Fruit fly (Drosophila melanogaster) whole organism, embryonic: ENCODE data around the gene CG32236.

Source experiments
- Atf3 ChIP-seq: fragments of 200-800 bp; sonication (Bioruptor generic); optimal IDR thresholded peaks from 3 replicates; lab custom pipeline; 2016; ENCODE audit warnings: missing biosample characterization, missing genetic modification characterization
- Bteb2 ChIP-seq: fragments of 200-800 bp; sonication (Bioruptor generic); optimal IDR thresholded peaks from 2 replicates; lab custom pipeline; 2016; ENCODE audit warnings: missing biosample characterization, missing genetic modification characterization
- CG10654 ChIP-seq: fragments of 200-800 bp; sonication (Bioruptor generic); optimal IDR thresholded peaks from 2 replicates; lab custom pipeline; 2016; ENCODE audit warnings: missing biosample characterization, missing genetic modification characterization
- CG11093 ChIP-seq: fragments of 200-800 bp; sonication (Bioruptor generic); IDR thresholded peaks from 3 replicates; pipeline ENCODE4 v1.3.6; 2022; ENCODE audit warnings: missing biosample characterization, missing genetic modification characterization
- CG11247 ChIP-seq: fragments of 200-800 bp; sonication (Bioruptor generic); IDR thresholded peaks from 2 replicates; pipeline ENCODE4 v1.3.6; 2022; ENCODE audit warnings: missing biosample characterization, missing genetic modification characterization
- CG11560 ChIP-seq: fragments of 200-800 bp; sonication (Bioruptor generic); IDR thresholded peaks from 3 replicates; pipeline ENCODE4 v1.3.6; 2022; ENCODE audit warnings: missing biosample characterization, missing genetic modification characterization
- CG12299 ChIP-seq: fragments of 200-800 bp; sonication (Bioruptor generic); optimal IDR thresholded peaks from 2 replicates; lab custom pipeline; 2018; ENCODE audit warnings: missing biosample characterization, mild to moderate bottlenecking, missing genetic modification characterization
- CG12942 ChIP-seq: fragments of 200-800 bp; sonication (Bioruptor generic); optimal IDR thresholded peaks from 3 replicates; lab custom pipeline; 2016; ENCODE audit warnings: missing biosample characterization, missing genetic modification characterization
- CG13287 ChIP-seq: fragments of 200-800 bp; sonication (Bioruptor generic); IDR thresholded peaks from 2 replicates; pipeline ENCODE4 v1.3.6; 2022; ENCODE audit warnings: missing biosample characterization, missing genetic modification characterization; ENCODE audit not compliant: partially characterized antibody
- CG14710 ChIP-seq: fragments of 200-800 bp; sonication (Bioruptor generic); optimal IDR thresholded peaks from 3 replicates; lab custom pipeline; 2019; ENCODE audit warnings: missing biosample characterization, mild to moderate bottlenecking, missing genetic modification characterization, moderate library complexity
- CG15073 ChIP-seq: fragments of 200-800 bp; sonication (Bioruptor generic); optimal IDR thresholded peaks from 2 replicates; lab custom pipeline; 2016; ENCODE audit warnings: missing biosample characterization, missing genetic modification characterization
- CG16779 ChIP-seq: fragments of 200-800 bp; sonication (Bioruptor generic); IDR thresholded peaks from 2 replicates; pipeline ENCODE4 v1.3.6; 2022; ENCODE audit warnings: missing biosample characterization, missing genetic modification characterization
- CG16863 ChIP-seq: fragments of 200-800 bp; sonication (Bioruptor generic); optimal IDR thresholded peaks from 3 replicates; lab custom pipeline; 2016; ENCODE audit warnings: missing biosample characterization, missing genetic modification characterization
- CG2712 ChIP-seq: fragments of 200-800 bp; optimal IDR thresholded peaks from 3 replicates; lab custom pipeline; 2019; ENCODE audit warnings: missing biosample characterization, mild to moderate bottlenecking, missing genetic modification characterization, moderate library complexity
- CG3995 ChIP-seq: fragments of 200-800 bp; sonication (Bioruptor generic); optimal IDR thresholded peaks from 3 replicates; lab custom pipeline; 2016; ENCODE audit warnings: missing biosample characterization, missing genetic modification characterization
- CG4424 ChIP-seq: fragments of 200-800 bp; sonication (Bioruptor generic); optimal IDR thresholded peaks from 3 replicates; lab custom pipeline; 2016; ENCODE audit warnings: missing biosample characterization, missing genetic modification characterization
- CG7839 ChIP-seq: fragments of 200-800 bp; sonication (Bioruptor generic); optimal IDR thresholded peaks from 3 replicates; lab custom pipeline; 2018; ENCODE audit warnings: missing biosample characterization, mild to moderate bottlenecking, missing genetic modification characterization, moderate library complexity
- CG9797 ChIP-seq: fragments of 200-800 bp; sonication (Bioruptor generic); optimal IDR thresholded peaks from 3 replicates; lab custom pipeline; 2018; ENCODE audit warnings: missing biosample characterization, mild to moderate bottlenecking, missing genetic modification characterization
- CG9932 ChIP-seq: fragments of 200-800 bp; sonication (Bioruptor generic); IDR thresholded peaks from 2 replicates; pipeline ENCODE4 v1.3.6; 2022; ENCODE audit warnings: missing biosample characterization, missing genetic modification characterization
- Dp ChIP-seq: fragments of 200-800 bp; sonication (Bioruptor generic); optimal IDR thresholded peaks from 2 replicates; lab custom pipeline; 2018; ENCODE audit warnings: missing biosample characterization, mild to moderate bottlenecking, missing genetic modification characterization, moderate library complexity
- HmgD ChIP-seq: fragments of 200-800 bp; sonication (Bioruptor generic); optimal IDR thresholded peaks from 3 replicates; lab custom pipeline; 2016; ENCODE audit warnings: missing biosample characterization, missing genetic modification characterization
- Hr51 ChIP-seq, 2 experiments: fragments of 200-800 bp; sonication (Bioruptor generic); optimal IDR thresholded peaks; 2 replicates in 1 of 2; 3 replicates in 1 of 2; lab custom pipeline; 2016 to 2018; ENCODE audit warnings: missing biosample characterization in 2 of 2, missing genetic modification characterization in 2 of 2, mild to moderate bottlenecking in 1 of 2, moderate library complexity in 1 of 2
- Opbp ChIP-seq: fragments of 200-800 bp; sonication (Bioruptor generic); IDR thresholded peaks from 3 replicates; pipeline ENCODE4 v1.3.6; 2022; ENCODE audit warnings: missing biosample characterization, missing genetic modification characterization; ENCODE audit not compliant: partially characterized antibody
- Six4 ChIP-seq: fragments of 200-800 bp; sonication (Bioruptor generic); optimal IDR thresholded peaks from 2 replicates; lab custom pipeline; 2016; ENCODE audit warnings: missing biosample characterization, missing genetic modification characterization
- Stat92E ChIP-seq, 3 experiments: fragments of >200 bp in 2 of 3; fragments of 200-800 bp in 1 of 3; sonication (Bioruptor generic) in 1 of 3; optimal IDR thresholded peaks; 2 replicates each; lab custom pipeline; 2017 to 2019; ENCODE audit warnings: missing biosample characterization in 3 of 3, missing genetic modification characterization in 3 of 3, mild to moderate bottlenecking in 1 of 3, moderate library complexity in 1 of 3
- dmrt11E ChIP-seq: fragments of 200-800 bp; sonication (Bioruptor generic); optimal IDR thresholded peaks from 3 replicates; lab custom pipeline; 2018; ENCODE audit warnings: missing biosample characterization, mild to moderate bottlenecking, missing genetic modification characterization, moderate library complexity
- fd96Cb ChIP-seq: fragments of 200-800 bp; sonication (Bioruptor generic); optimal IDR thresholded peaks from 2 replicates; lab custom pipeline; 2018; ENCODE audit warnings: missing biosample characterization, mild to moderate bottlenecking, missing genetic modification characterization, moderate library complexity
- fru ChIP-seq: fragments of >200 bp; optimal IDR thresholded peaks from 2 replicates; lab custom pipeline; 2017
- gfzf ChIP-seq: fragments of 200-800 bp; sonication (Bioruptor generic); optimal IDR thresholded peaks from 2 replicates; lab custom pipeline; 2016; ENCODE audit warnings: missing biosample characterization, mild to moderate bottlenecking, missing genetic modification characterization, moderate library complexity
- inv ChIP-seq: fragments of 200-800 bp; sonication (Bioruptor generic); IDR thresholded peaks from 2 replicates; pipeline ENCODE4 v1.3.6; 2022; ENCODE audit warnings: missing biosample characterization, missing genetic modification characterization; ENCODE audit not compliant: partially characterized antibody
- pita ChIP-seq: fragments of 200-800 bp; sonication (Bioruptor generic); optimal IDR thresholded peaks from 2 replicates; lab custom pipeline; 2017; ENCODE audit warnings: missing biosample characterization, mild to moderate bottlenecking, missing genetic modification characterization
- sqz ChIP-seq: fragments of 200-800 bp; sonication (Bioruptor generic); optimal IDR thresholded peaks from 3 replicates; lab custom pipeline; 2018; ENCODE audit warnings: missing biosample characterization, mild to moderate bottlenecking, missing genetic modification characterization
- tin ChIP-seq: fragments of 200-800 bp; sonication (Bioruptor generic); optimal IDR thresholded peaks from 3 replicates; lab custom pipeline; 2016; ENCODE audit warnings: missing biosample characterization, missing genetic modification characterization
- trem ChIP-seq: fragments of 200-800 bp; optimal IDR thresholded peaks from 3 replicates; lab custom pipeline; 2019; ENCODE audit warnings: missing biosample characterization, mild to moderate bottlenecking, missing genetic modification characterization, moderate library complexity
- vnd ChIP-seq: fragments of 200-800 bp; sonication (Bioruptor generic); IDR thresholded peaks from 3 replicates; pipeline ENCODE4 v1.3.6; 2022; ENCODE audit warnings: missing biosample characterization, missing genetic modification characterization; ENCODE audit not compliant: partially characterized antibody
- wor ChIP-seq: fragments of 200-800 bp; sonication (Bioruptor generic); IDR thresholded peaks from 2 replicates; pipeline ENCODE4 v1.3.6; 2022; ENCODE audit warnings: missing biosample characterization, missing genetic modification characterization

CG32236 gene

DNA sequence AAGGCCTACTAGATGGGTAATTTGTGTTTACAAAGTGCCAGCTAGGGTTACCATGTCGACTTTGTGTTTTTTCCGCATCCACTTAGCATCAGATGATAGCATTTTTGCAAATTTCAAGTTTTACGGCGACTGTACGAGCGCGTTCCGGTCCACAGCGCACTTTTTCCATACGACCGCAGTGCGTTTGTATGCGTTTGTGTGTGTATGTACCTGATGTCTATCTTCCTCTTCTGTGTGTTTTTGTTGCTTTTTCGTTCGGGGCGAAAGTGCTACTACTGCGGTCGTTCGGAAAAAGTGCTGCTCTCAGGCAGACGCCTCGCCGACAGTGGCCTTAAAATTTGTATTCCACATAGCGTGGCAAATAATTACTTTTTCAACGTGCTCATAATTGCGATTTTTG is 40.2 kb downstream of the CG32236 start (continued):
- TF ChIP-seq Opbp (0 out of 3 replicates have a peak, but pooled peaks have one; percentile 7), inv (GFP tag; lab: Robert Waterston, UW) (peak; percentile 21; the same call in 1 of the 2 replicates), CG11093 (no peak), CG4424 (no peak), CG11560 (tag; lab: Robert Waterston, UW) (no peak), Stat92E (GFP tag; optimal IDR thresholded peaks at IDR 0.05; lab: Kevin White, UChicago) (no peak), HmgD (GFP tag; lab: Kevin White, UChicago) (peak; percentile 89), CG11247 (GFP tag; lab: Robert Waterston, UW) (no peak), CG13287 (GFP tag; lab: Robert Waterston, UW) (peak; percentile 35; the same call in 1 of the 2 replicates), CG12942 (GFP tag; lab: Kevin White, UChicago) (no peak), sqz (GFP tag; lab: Kevin White, UChicago) (no peak), dmrt11E (tag; lab: Kevin White, UChicago) (no peak), Six4 (GFP tag; lab: Kevin White, UChicago) (no peak), CG16779 (GFP tag; lab: Robert Waterston, UW) (no peak), tin (GFP tag; lab: Kevin White, UChicago) (no peak)
- TF ChIP-seq, all 482 proteins: peak for 53

dm6 chr3L:4626434-4626833 is 40.8 kb downstream of the CG32236 start, which contains the start of gene HDAC1:
HDAC1 (plus strand) TSS chr3L:4626734.
- TF ChIP-seq CG14710 (tag; lab: Kevin White, UChicago) (no peak), gfzf (GFP tag; lab: Kevin White, UChicago) (peak; percentile 57), CG3995 (GFP tag; lab: Kevin White, UChicago) (peak; percentile 5), vnd (GFP tag; lab: Robert Waterston, UW) (no peak), wor (GFP tag; lab: Robert Waterston, UW) (no peak), CG16863 (no peak), fru (no peak), fd96Cb (tag; lab: Kevin White, UChicago) (no peak), pita (peak; percentile 23), CG10654 (GFP tag; lab: Kevin White, UChicago) (no peak), Hr51 (GFP tag; optimal IDR thresholded peaks at IDR 0.05; lab: Kevin White, UChicago) (no peak), trem (tag; lab: Kevin White, UChicago) (peak; percentile 8), CG2712 (tag; lab: Kevin White, UChicago) (no peak), Dp (peak; percentile 12), CG15073 (GFP tag; lab: Kevin White, UChicago) (no peak), CG7839 (tag; lab: Kevin White, UChicago) (no peak), CG9797 (GFP tag; lab: Kevin White, UChicago) (peak; percentile 37), CG12299 (tag; lab: Kevin White, UChicago) (no peak), CG9932 (GFP tag; lab: Robert Waterston, UW) (no peak), Atf3 (GFP tag; lab: Kevin White, UChicago) (no peak), Bteb2 (no peak)
